Worm (Caenorhabditis elegans): ENCODE results near the gene F25G6.1.

- TF ChIP-seq ama-1 (optimal IDR thresholded peaks at IDR 0.05) (no peak), ceh-13 (GFP tag; optimal IDR thresholded peaks at IDR 0.05) (no peak), hmbx-1 (tag; optimal IDR thresholded peaks at IDR 0.05) (no peak), tra-4 (tag; optimal IDR thresholded peaks at IDR 0.05) (no peak), scrt-1 (GFP tag; IDR thresholded peaks at IDR 0.05) (no peak), flt-1 (GFP tag; IDR thresholded peaks at IDR 0.05) (no peak), tbx-11 (GFP tag; IDR thresholded peaks at IDR 0.05) (no peak), sea-1 (GFP tag; conservative IDR thresholded peaks at IDR 0.05) (no peak), ceh-36 (tag; optimal IDR thresholded peaks at IDR 0.05) (no peak), ets-7 (tag; optimal IDR thresholded peaks at IDR 0.05) (no peak), pes-1 (GFP tag; IDR thresholded peaks at IDR 0.05) (no peak), hmg-4 (GFP tag; optimal IDR thresholded peaks at IDR 0.05) (no peak)
Observed at ce11 chrV:8569172-8569571, 5.7 kb upstream of the F25G6.1 start.
